Fruit fly (Drosophila melanogaster) whole organism, prepupa: ENCODE data around the gene CG17855.

ENCODE experiments used
- Blimp-1 ChIP-seq: fragments of 200-800 bp; sonication (Bioruptor generic); optimal IDR thresholded peaks from 3 replicates; lab custom pipeline; 2017; ENCODE audit warnings: missing biosample characterization, missing genetic modification characterization, mild to moderate bottlenecking, moderate library complexity, missing genetic modification reagents
- CG10631 ChIP-seq: fragments of 200-800 bp; sonication (Bioruptor generic); optimal IDR thresholded peaks from 2 replicates; lab custom pipeline; 2016; ENCODE audit warnings: missing biosample characterization, missing genetic modification characterization
- CG10669 ChIP-seq: fragments of 200-800 bp; sonication (Bioruptor generic); optimal IDR thresholded peaks from 3 replicates; lab custom pipeline; 2018; ENCODE audit warnings: missing biosample characterization, mild to moderate bottlenecking, missing genetic modification characterization, moderate library complexity
- CG11294 ChIP-seq: fragments of 200-800 bp; sonication (Bioruptor generic); IDR thresholded peaks from 2 replicates; pipeline ENCODE4 v1.3.6; 2022; ENCODE audit warnings: missing biosample characterization, missing genetic modification characterization
- CG11762 ChIP-seq: fragments of 200-800 bp; sonication (Bioruptor generic); optimal IDR thresholded peaks from 3 replicates; lab custom pipeline; 2016; ENCODE audit warnings: missing biosample characterization, missing genetic modification characterization; ENCODE audit not compliant: insufficient read depth
- CG11902 ChIP-seq: fragments of 200-800 bp; sonication (Bioruptor generic); optimal IDR thresholded peaks from 3 replicates; lab custom pipeline; 2016; ENCODE audit warnings: missing biosample characterization, missing genetic modification characterization
- CG15336 ChIP-seq: fragments of 200-800 bp; sonication (Bioruptor generic); IDR thresholded peaks from 2 replicates; pipeline ENCODE4 v1.3.6; 2022; ENCODE audit warnings: missing biosample characterization, missing genetic modification characterization
- CG1621 ChIP-seq: fragments of 200-800 bp; sonication (Bioruptor generic); optimal IDR thresholded peaks from 3 replicates; lab custom pipeline; 2018; ENCODE audit warnings: missing biosample characterization, mild to moderate bottlenecking, missing genetic modification characterization
- CG16779 ChIP-seq: fragments of 200-800 bp; sonication (Bioruptor generic); optimal IDR thresholded peaks from 3 replicates; lab custom pipeline; 2017; ENCODE audit warnings: missing biosample characterization, mild to moderate bottlenecking, missing genetic modification characterization
- CG31627 ChIP-seq: fragments of 200-800 bp; sonication (Bioruptor generic); optimal IDR thresholded peaks from 3 replicates; lab custom pipeline; 2016; ENCODE audit warnings: missing biosample characterization, missing genetic modification characterization
- CG32006 ChIP-seq: fragments of 200-800 bp; sonication (Bioruptor generic); optimal IDR thresholded peaks from 3 replicates; lab custom pipeline; 2017; ENCODE audit warnings: missing biosample characterization, mild to moderate bottlenecking, missing genetic modification characterization
- CG34406 ChIP-seq: fragments of 200-800 bp; sonication (Bioruptor generic); optimal IDR thresholded peaks from 3 replicates; lab custom pipeline; 2016; ENCODE audit warnings: missing biosample characterization, missing genetic modification characterization
- CG3919 ChIP-seq: fragments of 200-800 bp; sonication (Bioruptor generic); optimal IDR thresholded peaks from 3 replicates; lab custom pipeline; 2016; ENCODE audit warnings: missing biosample characterization, missing genetic modification characterization
- CG4318 ChIP-seq: fragments of 200-800 bp; sonication (Bioruptor generic); optimal IDR thresholded peaks from 3 replicates; lab custom pipeline; 2017; ENCODE audit warnings: missing biosample characterization, mild to moderate bottlenecking, missing genetic modification characterization
- CG6163 ChIP-seq: fragments of 200-800 bp; sonication (Bioruptor generic); IDR thresholded peaks from 3 replicates; pipeline ENCODE4 v1.3.6; 2022; ENCODE audit warnings: missing biosample characterization, missing genetic modification characterization
- CG6792 ChIP-seq: fragments of 200-800 bp; sonication (Bioruptor generic); optimal IDR thresholded peaks from 3 replicates; lab custom pipeline; 2016; ENCODE audit warnings: missing biosample characterization, missing genetic modification characterization
- CG6808 ChIP-seq: fragments of 200-800 bp; sonication (Bioruptor generic); optimal IDR thresholded peaks from 3 replicates; lab custom pipeline; 2017; ENCODE audit warnings: missing biosample characterization, missing genetic modification characterization, mild to moderate bottlenecking, moderate library complexity, missing genetic modification reagents
- CG6854 ChIP-seq: fragments of 200-800 bp; sonication (Bioruptor generic); optimal IDR thresholded peaks from 2 replicates; lab custom pipeline; 2017; ENCODE audit warnings: missing biosample characterization, mild to moderate bottlenecking, missing genetic modification characterization
- CG8119 ChIP-seq: fragments of 200-800 bp; sonication (Bioruptor generic); IDR thresholded peaks from 3 replicates; pipeline ENCODE4 v1.3.6; 2022; ENCODE audit warnings: missing biosample characterization, missing genetic modification characterization
- CG8319 ChIP-seq: fragments of 200-800 bp; sonication (Bioruptor generic); optimal IDR thresholded peaks from 3 replicates; lab custom pipeline; 2016; ENCODE audit warnings: missing biosample characterization, missing genetic modification characterization
- CG8632 ChIP-seq: fragments of 200-800 bp; sonication (Bioruptor generic); optimal IDR thresholded peaks from 3 replicates; lab custom pipeline; 2016; ENCODE audit warnings: missing biosample characterization, missing genetic modification characterization
- CG9139 ChIP-seq: fragments of 200-800 bp; sonication (Bioruptor generic); optimal IDR thresholded peaks from 3 replicates; lab custom pipeline; 2017; ENCODE audit warnings: missing biosample characterization, mild to moderate bottlenecking, missing genetic modification characterization
- Eip75B ChIP-seq: fragments of 200-800 bp; sonication (Bioruptor generic); optimal IDR thresholded peaks from 3 replicates; lab custom pipeline; 2016; ENCODE audit warnings: missing biosample characterization, missing genetic modification characterization
- Eip78C ChIP-seq: fragments of 200-800 bp; sonication (Bioruptor generic); peaks from one replicate; lab custom pipeline; 2016; ENCODE audit warnings: missing biosample characterization, missing genetic modification characterization
- Ets21C ChIP-seq: fragments of 200-800 bp; sonication (Bioruptor generic); optimal IDR thresholded peaks from 3 replicates; lab custom pipeline; 2016; ENCODE audit warnings: missing biosample characterization, missing genetic modification characterization
- Ets96B ChIP-seq: fragments of 200-800 bp; optimal IDR thresholded peaks from 2 replicates; lab custom pipeline; 2019; ENCODE audit warnings: missing biosample characterization, mild to moderate bottlenecking, missing genetic modification characterization, moderate library complexity
- Gug ChIP-seq: fragments of 200-800 bp; sonication (Bioruptor generic); IDR thresholded peaks from 2 replicates; pipeline ENCODE4 v1.3.6; 2022; ENCODE audit warnings: missing biosample characterization, missing genetic modification characterization
- Hr38 ChIP-seq: sonication (Bioruptor generic); optimal IDR thresholded peaks from 2 replicates; lab custom pipeline; 2016; ENCODE audit warnings: missing biosample characterization, missing genetic modification characterization
- Hr4 ChIP-seq: fragments of 200-800 bp; sonication (Bioruptor generic); optimal IDR thresholded peaks from 3 replicates; lab custom pipeline; 2016; ENCODE audit warnings: missing biosample characterization, missing genetic modification characterization
- Met ChIP-seq: fragments of 200-800 bp; sonication (Bioruptor generic); optimal IDR thresholded peaks from 3 replicates; lab custom pipeline; 2016; ENCODE audit warnings: missing biosample characterization, missing genetic modification characterization
- OdsH ChIP-seq: fragments of 200-800 bp; sonication (Bioruptor generic); optimal IDR thresholded peaks from 3 replicates; lab custom pipeline; 2016; ENCODE audit warnings: missing biosample characterization, missing genetic modification characterization
- Smox ChIP-seq: fragments of 200-800 bp; sonication (Bioruptor generic); optimal IDR thresholded peaks from 3 replicates; lab custom pipeline; 2016; ENCODE audit warnings: missing biosample characterization, missing genetic modification characterization
- Sox102F ChIP-seq: fragments of 200-800 bp; sonication (Bioruptor generic); optimal IDR thresholded peaks from 2 replicates; lab custom pipeline; 2016; ENCODE audit warnings: missing biosample characterization, mild to moderate bottlenecking, missing genetic modification characterization
- Sox14 ChIP-seq: fragments of 200-800 bp; sonication (Bioruptor generic); optimal IDR thresholded peaks from 3 replicates; lab custom pipeline; 2016; ENCODE audit warnings: missing biosample characterization, missing genetic modification characterization
- Sox15 ChIP-seq: fragments of 200-800 bp; sonication (Bioruptor generic); optimal IDR thresholded peaks from 3 replicates; lab custom pipeline; 2016; ENCODE audit warnings: missing biosample characterization, missing genetic modification characterization
- acj6 ChIP-seq: fragments of 200-800 bp; sonication (Bioruptor generic); optimal IDR thresholded peaks from 3 replicates; lab custom pipeline; 2016; ENCODE audit warnings: missing biosample characterization, missing genetic modification characterization
- cyc ChIP-seq: fragments of 200-800 bp; sonication (Bioruptor generic); optimal IDR thresholded peaks from 3 replicates; lab custom pipeline; 2016; ENCODE audit warnings: missing biosample characterization, missing genetic modification characterization
- dac ChIP-seq: fragments of 200-800 bp; sonication (Bioruptor generic); optimal IDR thresholded peaks from 2 replicates; lab custom pipeline; 2017; ENCODE audit warnings: missing biosample characterization, mild to moderate bottlenecking, missing genetic modification characterization
- dsx ChIP-seq: fragments of 200-800 bp; optimal IDR thresholded peaks from 3 replicates; lab custom pipeline; 2019; ENCODE audit warnings: missing biosample characterization, mild to moderate bottlenecking, missing genetic modification characterization, moderate library complexity; ENCODE audit not compliant: poor library complexity, severe bottlenecking
- eg ChIP-seq: fragments of 200-800 bp; sonication (Bioruptor generic); IDR thresholded peaks from 3 replicates; pipeline ENCODE4 v1.3.6; 2022; ENCODE audit warnings: missing biosample characterization, missing genetic modification characterization
- fd59A ChIP-seq: fragments of 200-800 bp; sonication (Bioruptor generic); optimal IDR thresholded peaks from 2 replicates; lab custom pipeline; 2017; ENCODE audit warnings: missing biosample characterization, mild to moderate bottlenecking, missing genetic modification characterization, missing genetic modification reagents
- fd85E ChIP-seq: fragments of 200-800 bp; sonication (Bioruptor generic); optimal IDR thresholded peaks from 3 replicates; lab custom pipeline; 2016; ENCODE audit warnings: missing biosample characterization, missing genetic modification characterization
- fkh ChIP-seq: fragments of 200-800 bp; sonication (Bioruptor generic); optimal IDR thresholded peaks from 3 replicates; lab custom pipeline; 2017; ENCODE audit warnings: missing biosample characterization, mild to moderate bottlenecking, missing genetic modification characterization, moderate library complexity
- net ChIP-seq: fragments of 200-800 bp; sonication (Bioruptor generic); optimal IDR thresholded peaks from 3 replicates; lab custom pipeline; 2016; ENCODE audit warnings: missing biosample characterization, missing genetic modification characterization
- pdm3 ChIP-seq: fragments of 200-800 bp; sonication (Bioruptor generic); optimal IDR thresholded peaks from 3 replicates; lab custom pipeline; 2016; ENCODE audit warnings: missing biosample characterization, missing genetic modification characterization
- salr ChIP-seq, 2 experiments: fragments of 200-800 bp; sonication (Bioruptor generic); optimal IDR thresholded peaks; 3 replicates each; lab custom pipeline; 2016 to 2018; ENCODE audit warnings: missing biosample characterization in 2 of 2, missing genetic modification characterization in 2 of 2, mild to moderate bottlenecking in 1 of 2
- svp ChIP-seq: fragments of 200-800 bp; sonication (Bioruptor generic); peaks from one replicate; lab custom pipeline; 2016; ENCODE audit warnings: missing biosample characterization, missing genetic modification characterization
- vri ChIP-seq: fragments of 200-800 bp; sonication (Bioruptor generic); optimal IDR thresholded peaks from 3 replicates; lab custom pipeline; 2016; ENCODE audit warnings: missing biosample characterization, mild to moderate bottlenecking, missing genetic modification characterization

The CG17855 gene

DNA sequence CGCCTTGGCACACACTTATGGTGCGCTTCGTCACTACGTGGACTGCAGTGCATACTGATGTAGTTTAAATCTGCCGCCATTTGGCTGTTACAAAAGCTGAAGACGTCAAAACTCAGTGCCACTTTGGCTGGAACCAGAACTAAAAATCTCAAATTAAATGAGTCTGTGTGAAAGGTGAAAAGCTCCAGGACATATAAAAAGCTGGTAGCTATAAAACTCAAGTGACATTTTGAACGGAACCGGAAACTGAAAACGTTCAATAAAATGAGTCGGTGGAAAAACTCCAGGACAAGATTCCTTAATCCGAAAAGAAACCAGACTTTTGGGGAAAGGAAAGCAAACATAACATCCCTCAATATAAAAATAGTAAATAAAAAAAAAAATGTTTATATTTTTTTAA lies 49.5 kb upstream of the CG17855 start (continued):
- TF ChIP-seq vri (GFP tag; lab: Kevin White, UChicago), result peak; percentile 31
- TF ChIP-seq Hr38 (GFP tag; lab: Kevin White, UChicago), result no peak
- peak; percentile 31 for TF ChIP-seq CG11902
- peak; percentile 73 for TF ChIP-seq CG8319 (GFP tag; lab: Kevin White, UChicago)
- TF ChIP-seq Ets96B, result peak; percentile 48
- peak; percentile 79 for TF ChIP-seq CG10669 (GFP tag; lab: Kevin White, UChicago)
- TF ChIP-seq CG9139, result peak; percentile 79
- TF ChIP-seq dsx, result peak; percentile 58
- TF ChIP-seq fd85E (GFP tag; lab: Kevin White, UChicago), result peak; percentile 51
- TF ChIP-seq cyc (GFP tag; lab: Kevin White, UChicago), result peak; percentile 88
- TF ChIP-seq CG8632 (GFP tag; lab: Kevin White, UChicago), result no peak
- TF ChIP-seq fd59A (GFP tag; lab: Kevin White, UChicago), result no peak
- TF ChIP-seq fkh (GFP tag; lab: Kevin White, UChicago), result peak; percentile 9
- TF ChIP-seq, all 60 proteins: peak for 46

DNA sequence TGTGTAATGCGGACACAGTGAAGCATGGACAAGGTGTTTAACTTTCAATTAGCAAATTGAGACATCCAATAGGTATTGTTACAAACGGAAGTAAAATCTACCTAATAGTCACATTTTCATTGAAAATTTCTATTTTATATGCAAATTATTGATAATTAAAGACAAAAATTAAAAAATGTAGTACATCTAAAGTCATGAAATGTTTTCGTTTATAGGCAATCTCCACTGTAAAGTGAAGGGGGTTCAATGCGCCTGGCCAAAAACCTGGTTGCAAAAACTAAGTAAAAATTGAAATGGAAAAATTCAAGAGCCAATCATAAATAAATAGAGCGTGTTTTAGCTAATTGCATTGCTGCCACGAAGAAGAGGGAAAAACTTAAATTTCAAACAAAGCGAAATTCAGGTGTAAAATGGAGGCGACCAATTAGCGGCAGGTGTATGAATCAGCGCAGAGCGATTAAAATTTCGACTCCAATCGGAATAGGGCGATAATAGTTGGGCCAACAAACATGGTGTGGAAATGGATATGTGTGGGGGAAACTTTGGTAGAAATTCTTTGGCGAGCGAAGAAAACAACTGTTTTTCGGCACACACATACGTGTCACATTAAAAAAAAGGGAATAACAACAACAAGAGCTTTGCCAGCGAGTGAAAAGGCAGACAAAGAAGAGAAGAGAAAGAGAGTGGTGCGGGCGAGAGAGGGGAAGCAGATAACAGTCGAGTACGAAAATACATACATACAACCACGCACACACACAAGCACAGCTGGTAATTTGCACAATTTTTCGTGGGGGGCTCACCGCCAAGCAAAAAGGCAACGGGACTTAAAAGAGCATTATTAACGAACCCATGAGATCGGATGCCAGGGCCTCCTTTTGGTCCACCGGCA lies 46.7 kb upstream of the CG17855 start:
- TF ChIP-seq dac (no peak), CG32006 (GFP tag; lab: Kevin White, UChicago) (peak; percentile 31), CG31627 (peak; percentile 31), svp (GFP tag; lab: Kevin White, UChicago) (peak; percentile 47), dsx (no peak), CG3919 (GFP tag; lab: Kevin White, UChicago) (peak; percentile 48), CG6163 (GFP tag; lab: Robert Waterston, UW) (peak; percentile 83), salr (GFP tag; optimal IDR thresholded peaks at IDR 0.05; lab: Kevin White, UChicago) (no peak), CG8632 (GFP tag; lab: Kevin White, UChicago) (no peak), CG6808 (GFP tag; lab: Kevin White, UChicago) (peak; percentile 27), net (GFP tag; lab: Kevin White, UChicago) (peak; percentile 10), Sox15 (peak; percentile 4), CG4318 (GFP tag; lab: Kevin White, UChicago) (no peak), CG15336 (GFP tag; lab: Robert Waterston, UW) (peak; percentile 58; the same call in 1 of the 2 replicates), Hr4 (GFP tag; lab: Kevin White, UChicago) (peak; percentile 73), acj6 (GFP tag; lab: Kevin White, UChicago) (peak; percentile 43), Met (GFP tag; lab: Kevin White, UChicago) (peak; percentile 67), Gug (no peak; the same call in 1 of the 2 replicates), Eip78C (GFP tag; lab: Kevin White, UChicago) (peak; percentile 82), pdm3 (GFP tag; lab: Kevin White, UChicago) (peak; percentile 36), eg (GFP tag; lab: Robert Waterston, UW) (peak; percentile 57; the same call in 2 of the 3 replicates), CG11762 (GFP tag; lab: Kevin White, UChicago) (peak; percentile 15), fkh (GFP tag; lab: Kevin White, UChicago) (no peak), Ets21C (no peak), Smox (peak; percentile 62), OdsH (GFP tag; lab: Kevin White, UChicago) (peak; percentile 10), CG11294 (no peak), CG10669 (GFP tag; lab: Kevin White, UChicago) (peak; percentile 25), CG10631 (no peak), Eip75B (GFP tag; lab: Kevin White, UChicago) (peak; percentile 54), CG8119 (peak; percentile 49; the same call in 2 of the 3 replicates), Sox14 (GFP tag; lab: Kevin White, UChicago) (peak; percentile 96), CG1621 (tag; lab: Kevin White, UChicago) (peak; percentile 14), CG6792 (GFP tag; lab: Kevin White, UChicago) (no peak), Sox102F (GFP tag; lab: Kevin White, UChicago) (peak; percentile 45), CG6854 (no peak), CG16779 (tag; lab: Kevin White, UChicago) (no peak), Blimp-1 (GFP tag; lab: Kevin White, UChicago) (peak; percentile 15), CG9139 (no peak), CG34406 (GFP tag; lab: Kevin White, UChicago) (no peak)
